Worm (Caenorhabditis elegans) whole organism, late embryonic: ENCODE results near the gene usp-4.

ENCODE experiments used
- F13H6.1 ChIP-seq: sonication (generic microtip); optimal IDR thresholded peaks from 2 replicates; lab custom pipeline; 2016; ENCODE audit warnings: missing genetic modification characterization, missing compliant biosample characterization
- K02D7.2 ChIP-seq: sonication (generic microtip); optimal IDR thresholded peaks from 2 replicates; lab custom pipeline; 2017; ENCODE audit warnings: mild to moderate bottlenecking, missing genetic modification characterization, missing compliant biosample characterization
- T23F11.4 ChIP-seq: fragments of 200-800 bp; sonication (Bioruptor generic); optimal IDR thresholded peaks from 2 replicates; lab custom pipeline; 2018; ENCODE audit warnings: mild to moderate bottlenecking, missing genetic modification characterization, missing compliant biosample characterization
- Y22D7AL.16 ChIP-seq: sonication (generic microtip); optimal IDR thresholded peaks from 2 replicates; lab custom pipeline; 2016; ENCODE audit warnings: missing genetic modification characterization, missing compliant biosample characterization
- ceh-14 ChIP-seq: sonication (generic microtip); optimal IDR thresholded peaks from 2 replicates; lab custom pipeline; 2016; ENCODE audit warnings: missing genotype, missing genetic modification characterization, missing compliant biosample characterization
- ceh-18 ChIP-seq: sonication (generic microtip); optimal IDR thresholded peaks from 2 replicates; lab custom pipeline; 2016; ENCODE audit warnings: missing genetic modification characterization, missing compliant biosample characterization
- ceh-19 ChIP-seq: fragments of 200-800 bp; sonication (Bioruptor generic); optimal IDR thresholded peaks from 2 replicates; lab custom pipeline; 2018; ENCODE audit warnings: mild to moderate bottlenecking, missing genetic modification characterization, missing compliant biosample characterization
- ceh-30 ChIP-seq: fragments of 150-350 bp; optimal IDR thresholded peaks from 2 replicates; lab custom pipeline; 2014; ENCODE audit warnings: missing biosample characterization, missing genetic modification characterization
- ceh-31 ChIP-seq: sonication (generic microtip); optimal IDR thresholded peaks from 2 replicates; lab custom pipeline; 2016; ENCODE audit warnings: missing genetic modification characterization, missing compliant biosample characterization
- ceh-34 ChIP-seq: sonication (generic microtip); optimal IDR thresholded peaks from 2 replicates; lab custom pipeline; 2016; ENCODE audit warnings: mild to moderate bottlenecking, missing genetic modification characterization, missing compliant biosample characterization
- ceh-48 ChIP-seq: sonication (generic microtip); optimal IDR thresholded peaks from 2 replicates; lab custom pipeline; 2016; ENCODE audit warnings: missing genetic modification characterization, inconsistent platforms, missing compliant biosample characterization
- ceh-6 ChIP-seq: fragments of 200-800 bp; sonication (Bioruptor generic); optimal IDR thresholded peaks from 2 replicates; lab custom pipeline; 2018; ENCODE audit warnings: mild to moderate bottlenecking, missing genetic modification characterization, missing compliant biosample characterization
- ceh-9 ChIP-seq: sonication (generic microtip); optimal IDR thresholded peaks from 2 replicates; lab custom pipeline; 2016; ENCODE audit warnings: mild to moderate bottlenecking, missing genetic modification characterization, inconsistent platforms, missing compliant biosample characterization
- che-1 ChIP-seq: sonication (generic microtip); optimal IDR thresholded peaks from 2 replicates; lab custom pipeline; 2016; ENCODE audit warnings: mild to moderate bottlenecking, missing genetic modification characterization, missing compliant biosample characterization
- elt-2 ChIP-seq: sonication (generic microtip); optimal IDR thresholded peaks from 2 replicates; lab custom pipeline; 2016; ENCODE audit warnings: missing genetic modification reagents, missing genetic modification characterization, missing compliant biosample characterization
- fax-1 ChIP-seq: sonication (generic microtip); optimal IDR thresholded peaks from 2 replicates; lab custom pipeline; 2016; ENCODE audit warnings: missing genotype, missing genetic modification characterization, missing compliant biosample characterization
- fkh-10 ChIP-seq: fragments of 150-350 bp; optimal IDR thresholded peaks from 2 replicates; lab custom pipeline; 2014; ENCODE audit warnings: missing biosample characterization, missing genetic modification reagents, missing genetic modification characterization
- fkh-6 ChIP-seq: sonication (generic microtip); optimal IDR thresholded peaks from 2 replicates; lab custom pipeline; 2016; ENCODE audit warnings: missing genetic modification characterization, missing compliant biosample characterization
- gmeb-2 ChIP-seq: sonication (generic microtip); optimal IDR thresholded peaks from 2 replicates; lab custom pipeline; 2016; ENCODE audit warnings: missing genetic modification characterization, inconsistent platforms, missing compliant biosample characterization
- hlh-13 ChIP-seq: fragments of 200-800 bp; sonication (Bioruptor generic); optimal IDR thresholded peaks from 2 replicates; lab custom pipeline; 2018; ENCODE audit warnings: mild to moderate bottlenecking, missing genetic modification characterization, missing compliant biosample characterization
- hlh-15 ChIP-seq: sonication (generic microtip); optimal IDR thresholded peaks from 2 replicates; lab custom pipeline; 2016; ENCODE audit warnings: missing genetic modification characterization, missing compliant biosample characterization
- hlh-30 ChIP-seq: sonication (generic microtip); optimal IDR thresholded peaks from 2 replicates; lab custom pipeline; 2017; ENCODE audit warnings: antibody characterized with exemption, missing genetic modification characterization, missing compliant biosample characterization; ENCODE audit not compliant: insufficient read depth
- lim-6 ChIP-seq: sonication (generic microtip); optimal IDR thresholded peaks from 2 replicates; lab custom pipeline; 2016; ENCODE audit warnings: missing genetic modification characterization, missing compliant biosample characterization
- lin-11 ChIP-seq: fragments of 200-800 bp; sonication (Bioruptor generic); optimal IDR thresholded peaks from 2 replicates; lab custom pipeline; 2018; ENCODE audit warnings: mild to moderate bottlenecking, missing genetic modification characterization, missing compliant biosample characterization
- madf-2 ChIP-seq: sonication (generic microtip); optimal IDR thresholded peaks from 2 replicates; lab custom pipeline; 2017; ENCODE audit warnings: missing genetic modification characterization, missing compliant biosample characterization
- mec-3 ChIP-seq: sonication (generic microtip); optimal IDR thresholded peaks from 2 replicates; lab custom pipeline; 2016; ENCODE audit warnings: borderline replicate concordance, missing genetic modification characterization, missing compliant biosample characterization
- nfya-1 ChIP-seq: sonication (generic microtip); optimal IDR thresholded peaks from 2 replicates; lab custom pipeline; 2017; ENCODE audit warnings: missing genetic modification characterization, mild to moderate bottlenecking, missing compliant biosample characterization, antibody characterized with exemption, moderate library complexity
- nhr-232 ChIP-seq: sonication (generic microtip); optimal IDR thresholded peaks from 2 replicates; lab custom pipeline; 2016; ENCODE audit warnings: missing genetic modification characterization, missing compliant biosample characterization
- npax-4 ChIP-seq: sonication (generic microtip); optimal IDR thresholded peaks from 2 replicates; lab custom pipeline; 2016; ENCODE audit warnings: missing genetic modification characterization, missing compliant biosample characterization
- odd-2 ChIP-seq: sonication (generic microtip); optimal IDR thresholded peaks from 2 replicates; lab custom pipeline; 2017; ENCODE audit warnings: antibody characterized with exemption, mild to moderate bottlenecking, missing genetic modification characterization, missing compliant biosample characterization
- pat-9 ChIP-seq: fragments of 200-800 bp; sonication (Bioruptor generic); optimal IDR thresholded peaks from 2 replicates; lab custom pipeline; 2018; ENCODE audit warnings: mild to moderate bottlenecking, missing genetic modification characterization, moderate library complexity, missing compliant biosample characterization
- pax-1 ChIP-seq: fragments of 150-350 bp; optimal IDR thresholded peaks from 2 replicates; lab custom pipeline; 2014; ENCODE audit warnings: missing biosample characterization, missing genetic modification characterization
- pha-2 ChIP-seq: sonication (generic microtip); optimal IDR thresholded peaks from 2 replicates; lab custom pipeline; 2017; ENCODE audit warnings: mild to moderate bottlenecking, missing genetic modification characterization, missing compliant biosample characterization
- pqm-1 ChIP-seq: sonication (generic microtip); optimal IDR thresholded peaks from 2 replicates; lab custom pipeline; 2016; ENCODE audit warnings: missing genetic modification characterization, missing compliant biosample characterization
- rnt-1 ChIP-seq: sonication (generic microtip); optimal IDR thresholded peaks from 2 replicates; lab custom pipeline; 2016; ENCODE audit warnings: missing genetic modification characterization, missing compliant biosample characterization
- sox-2 ChIP-seq: fragments of 200-800 bp; sonication (Bioruptor generic); IDR thresholded peaks from 2 replicates; pipeline ENCODE4 v1.3.6; 2022; ENCODE audit warnings: missing genetic modification reagents, missing genetic modification characterization, missing compliant biosample characterization
- sox-4 ChIP-seq: sonication (generic microtip); optimal IDR thresholded peaks from 2 replicates; lab custom pipeline; 2017; ENCODE audit warnings: mild to moderate bottlenecking, missing genetic modification characterization, inconsistent platforms, missing compliant biosample characterization
- tbx-2 ChIP-seq: sonication (generic microtip); optimal IDR thresholded peaks from 2 replicates; lab custom pipeline; 2016; ENCODE audit warnings: missing genetic modification characterization, missing compliant biosample characterization
- tbx-7 ChIP-seq: sonication (generic microtip); optimal IDR thresholded peaks from 2 replicates; lab custom pipeline; 2016; ENCODE audit warnings: missing genotype, missing genetic modification characterization, missing compliant biosample characterization
- ttx-3 ChIP-seq: sonication (generic microtip); optimal IDR thresholded peaks from 2 replicates; lab custom pipeline; 2016; ENCODE audit warnings: missing genetic modification reagents, missing genetic modification characterization, missing compliant biosample characterization
- unc-3 ChIP-seq, 2 experiments: fragments of 200-800 bp in 1 of 2; sonication (Bioruptor generic) in 1 of 2; sonication (generic microtip) in 1 of 2; conservative IDR thresholded peaks in 1 of 2; optimal IDR thresholded peaks in 1 of 2; 2 replicates each; pipeline versions ENCODE4 v1.3.6 to Lab custom; 2016 to 2022; ENCODE audit warnings: missing compliant biosample characterization in 2 of 2, missing genetic modification characterization in 2 of 2, missing genetic modification reagents in 1 of 2
- unc-42 ChIP-seq: sonication (generic microtip); optimal IDR thresholded peaks from 2 replicates; lab custom pipeline; 2016; ENCODE audit warnings: missing genotype, missing genetic modification characterization, missing compliant biosample characterization
- unc-86 ChIP-seq: sonication (generic microtip); optimal IDR thresholded peaks from 2 replicates; lab custom pipeline; 2016; ENCODE audit warnings: missing genetic modification characterization, missing compliant biosample characterization
- zip-5 ChIP-seq: sonication (generic microtip); optimal IDR thresholded peaks from 2 replicates; lab custom pipeline; 2016; ENCODE audit warnings: missing genetic modification characterization, missing compliant biosample characterization

Gene usp-4

ce11 chrIV:6767240-6767639 lies 10.1 kb downstream of the usp-4 start:
- no peak for TF ChIP-seq K02D7.2 (tag; lab: Kevin White, UChicago)
- TF ChIP-seq pha-2 (tag; lab: Kevin White, UChicago), result no peak
- TF ChIP-seq madf-2, result no peak
- no peak for TF ChIP-seq ceh-34 (tag; lab: Kevin White, UChicago)
- TF ChIP-seq lim-6, result no peak
- peak; percentile 53 for TF ChIP-seq ceh-48 (tag; lab: Kevin White, UChicago)
- TF ChIP-seq ceh-19, result no peak
- TF ChIP-seq zip-5 (tag; lab: Kevin White, UChicago), result no peak
- TF ChIP-seq F13H6.1 (tag; lab: Kevin White, UChicago), result no peak
- no peak for TF ChIP-seq unc-86 (tag; lab: Kevin White, UChicago)
- TF ChIP-seq lin-11 (tag; lab: Kevin White, UChicago), result no peak
- no peak for TF ChIP-seq hlh-15 (tag; lab: Kevin White, UChicago)
- TF ChIP-seq nfya-1 (tag; lab: Kevin White, UChicago), result peak; percentile 61
- TF ChIP-seq odd-2, result no peak
- no peak for TF ChIP-seq hlh-13
- TF ChIP-seq che-1, result no peak
- no peak for TF ChIP-seq ceh-9 (tag; lab: Kevin White, UChicago)
- peak; percentile 91 for TF ChIP-seq pax-1 (tag; lab: Kevin White, UChicago)
- no peak for TF ChIP-seq pat-9 (tag; lab: Kevin White, UChicago)
- peak; percentile 38 for TF ChIP-seq unc-42 (tag; lab: Kevin White, UChicago)
- peak; percentile 62 for TF ChIP-seq hlh-30
- TF ChIP-seq ceh-31 (tag; lab: Kevin White, UChicago), result peak; percentile 54
- no peak for TF ChIP-seq rnt-1 (tag; lab: Kevin White, UChicago)
- no peak for TF ChIP-seq sox-2 (GFP tag; lab: Robert Waterston, UW)
- TF ChIP-seq tbx-2, result peak; percentile 5
- TF ChIP-seq, all 69 proteins: peak for 7

ce11 chrIV:6770407-6770883 lies 13.3 kb downstream of the usp-4 start, which contains the start of gene anat-1:
Gene anat-1 (plus strand): TSS chrIV:6770833.
- no peak for TF ChIP-seq Y22D7AL.16
- no peak for TF ChIP-seq fkh-6
- TF ChIP-seq ceh-30 (tag; lab: Kevin White, UChicago), result no peak
- TF ChIP-seq ceh-18 (tag; lab: Kevin White, UChicago), result no peak
- no peak for TF ChIP-seq tbx-2
- TF ChIP-seq ceh-48 (tag; lab: Kevin White, UChicago), result no peak
- TF ChIP-seq pqm-1 (tag; lab: Kevin White, UChicago), result no peak
- TF ChIP-seq lin-11 (tag; lab: Kevin White, UChicago), result no peak
- no peak for TF ChIP-seq fax-1
- no peak for TF ChIP-seq tbx-7 (tag; lab: Kevin White, UChicago)
- TF ChIP-seq sox-2 (GFP tag; lab: Robert Waterston, UW), result no peak
- TF ChIP-seq ceh-19, result no peak
- no peak for TF ChIP-seq pha-2 (tag; lab: Kevin White, UChicago)
- TF ChIP-seq ceh-6 (GFP tag; lab: Kevin White, UChicago), result no peak
- no peak for TF ChIP-seq fkh-10 (GFP tag; lab: Kevin White, UChicago)
- no peak for TF ChIP-seq nhr-232

ce11 chrIV:6771556-6771955 lies 14.4 kb downstream of the usp-4 start:
- TF ChIP-seq pax-1 (tag; lab: Kevin White, UChicago) (no peak), lin-11 (tag; lab: Kevin White, UChicago) (no peak), hlh-30 (no peak), gmeb-2 (tag; lab: Kevin White, UChicago) (no peak), fkh-6 (no peak), ttx-3 (tag; lab: Kevin White, UChicago) (no peak), nhr-232 (no peak), lim-6 (no peak), npax-4 (tag; lab: Kevin White, UChicago) (no peak), mec-3 (tag; lab: Kevin White, UChicago) (no peak), ceh-14 (tag; lab: Kevin White, UChicago) (no peak), ceh-6 (GFP tag; lab: Kevin White, UChicago) (no peak), unc-3 (GFP tag; conservative IDR thresholded peaks at IDR 0.05; lab: Robert Waterston, UW) (no peak), unc-3 (tag; optimal IDR thresholded peaks at IDR 0.05; lab: Kevin White, UChicago) (no peak), T23F11.4 (GFP tag; lab: Kevin White, UChicago) (no peak), elt-2 (tag; lab: Kevin White, UChicago) (no peak), ceh-19 (no peak), sox-4 (tag; lab: Kevin White, UChicago) (no peak)
